Worm (Caenorhabditis elegans): ENCODE results near the gene nhr-138.
"Not testable (repeated sequence)": the region's sequence is repeated elsewhere in the genome, so short reads cannot be mapped to it uniquely, and the experiment has no call there.

DNA sequence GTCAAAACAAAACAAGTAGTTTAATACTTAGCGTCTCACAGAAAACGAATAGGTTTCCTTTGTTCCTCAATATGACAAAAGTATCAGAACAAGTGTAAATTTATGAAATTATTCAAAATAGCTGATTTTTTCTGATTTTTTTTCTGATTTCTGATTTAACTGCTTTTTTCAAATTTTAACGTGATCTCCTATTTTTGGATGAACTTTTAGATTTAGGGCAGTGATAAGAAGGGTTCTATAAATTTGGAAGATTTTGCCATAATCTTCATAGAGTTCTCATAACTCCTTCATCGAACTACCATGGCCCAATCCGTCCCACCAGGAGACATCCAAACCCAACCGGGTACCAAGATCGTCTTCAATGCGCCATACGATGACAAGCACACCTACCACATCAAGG lies 44.7 kb downstream of the nhr-138 start, which contains the start of gene msp-78:
- TF ChIP-seq pha-4 (GFP tag; IDR thresholded peaks at IDR 0.05); pha-4 (tag; optimal IDR thresholded peaks at IDR 0.05); nhr-25 (tag; optimal IDR thresholded peaks at IDR 0.05; ENCODE audit: borderline replicate concordance, insufficient read depth); snpc-4 (tag; optimal IDR thresholded peaks at IDR 0.05); ZK546.5 (tag; optimal IDR thresholded peaks at IDR 0.05); fkh-10 (GFP tag; optimal IDR thresholded peaks at IDR 0.05); zfp-2 (tag; optimal IDR thresholded peaks at IDR 0.05); aly-2 (tag; optimal IDR thresholded peaks at IDR 0.05): not testable (repeated sequence)

All from whole organism, L4 larva.